Worm (Caenorhabditis elegans): ENCODE results near the gene hrg-7.

The hrg-7 gene

DNA sequence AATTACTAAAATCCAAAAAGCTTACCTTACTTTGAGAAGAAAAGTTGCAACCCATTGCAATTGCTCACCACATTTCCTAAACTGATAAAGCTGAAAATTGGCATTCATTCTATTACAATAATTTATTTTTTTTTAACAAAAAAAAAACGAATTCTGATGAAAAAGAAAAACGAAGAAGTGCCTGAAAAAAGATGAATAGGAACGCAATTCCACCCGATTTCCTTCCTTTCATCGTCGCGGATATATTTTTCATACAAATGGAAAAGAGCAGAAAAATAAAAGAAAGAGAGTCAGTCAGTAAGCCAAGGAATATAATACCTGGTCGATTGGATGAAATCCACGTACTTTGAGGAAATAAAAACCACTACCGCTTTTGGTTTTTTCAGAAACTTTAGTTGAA lies 13.0 kb downstream of the hrg-7 start, which contains the start of gene gpa-13:
TSS of gene gpa-13 (minus strand) at position 101 of the 400 bp plus-strand sequence.
- TF ChIP-seq lin-11 (tag; optimal IDR thresholded peaks at IDR 0.05) (no peak), sma-3 (GFP tag; optimal IDR thresholded peaks at IDR 0.05) (no peak), ceh-82 (tag; optimal IDR thresholded peaks at IDR 0.05) (no peak), C34F6.9 (tag; optimal IDR thresholded peaks at IDR 0.05) (no peak), nhr-25 (tag; optimal IDR thresholded peaks at IDR 0.05) (no peak), ZK546.5 (tag; optimal IDR thresholded peaks at IDR 0.05) (no peak), nhr-129 (tag; optimal IDR thresholded peaks at IDR 0.05) (no peak), sem-4 (tag; optimal IDR thresholded peaks at IDR 0.05) (no peak), crh-2 (tag; optimal IDR thresholded peaks at IDR 0.05) (no peak), skn-1 (tag; optimal IDR thresholded peaks at IDR 0.05) (no peak), lin-39 (tag; optimal IDR thresholded peaks at IDR 0.05) (no peak), alr-1 (tag; optimal IDR thresholded peaks at IDR 0.05) (no peak), elt-1 (tag; optimal IDR thresholded peaks at IDR 0.05) (no peak), ztf-4 (tag; optimal IDR thresholded peaks at IDR 0.05) (no peak), nhr-237 (tag; optimal IDR thresholded peaks at IDR 0.05) (no peak), peb-1 (tag; optimal IDR thresholded peaks at IDR 0.05) (no peak), nhr-23 (tag; optimal IDR thresholded peaks at IDR 0.05) (no peak), ceh-16 (tag; optimal IDR thresholded peaks at IDR 0.05) (no peak), mab-5 (tag; optimal IDR thresholded peaks at IDR 0.05) (no peak), egl-27 (tag; optimal IDR thresholded peaks at IDR 0.05) (no peak)

DNA sequence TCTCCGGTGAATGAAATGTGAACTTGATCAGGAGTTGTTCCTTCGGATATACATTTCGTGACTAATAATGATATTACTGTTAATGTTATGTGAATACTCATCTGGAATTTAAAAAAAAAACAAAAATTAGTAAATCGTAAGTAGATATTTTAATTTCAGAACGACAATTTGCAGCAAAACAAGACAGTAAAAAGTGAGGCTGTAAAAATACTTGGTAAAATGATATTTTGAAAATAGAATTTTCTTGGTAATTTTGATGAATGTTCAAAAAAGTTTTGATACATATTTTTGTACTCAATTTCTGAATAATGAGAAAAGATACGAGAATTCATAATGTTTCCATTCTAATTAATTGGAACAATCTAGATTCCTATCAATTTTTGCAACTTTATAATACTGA lies 17.8 kb downstream of the hrg-7 start, which contains the start of gene papl-1:
TSS of gene papl-1 (minus strand) at position 101 of the 400 bp plus-strand sequence.
- no peak for TF ChIP-seq ztf-1 (GFP tag; conservative IDR thresholded peaks at IDR 0.05)
- TF ChIP-seq R02D3.7 (tag; optimal IDR thresholded peaks at IDR 0.05), result no peak
- TF ChIP-seq ztf-11 (tag; optimal IDR thresholded peaks at IDR 0.05), result no peak
- TF ChIP-seq unc-55 (GFP tag; optimal IDR thresholded peaks at IDR 0.05), result no peak
- no peak for TF ChIP-seq nhr-25 (tag; optimal IDR thresholded peaks at IDR 0.05)
- no peak for TF ChIP-seq zag-1 (tag; optimal IDR thresholded peaks at IDR 0.05)
- no peak for TF ChIP-seq nhr-10 (tag; optimal IDR thresholded peaks at IDR 0.05)
- TF ChIP-seq C34F6.9 (tag; optimal IDR thresholded peaks at IDR 0.05), result no peak
- no peak for TF ChIP-seq nhr-6 (tag; optimal IDR thresholded peaks at IDR 0.05)
- no peak for TF ChIP-seq sma-3 (GFP tag; optimal IDR thresholded peaks at IDR 0.05)
- no peak for TF ChIP-seq lin-13 (GFP tag; optimal IDR thresholded peaks at IDR 0.05)
- no peak for TF ChIP-seq ceh-16 (tag; optimal IDR thresholded peaks at IDR 0.05)
- TF ChIP-seq mbf-1 (tag; optimal IDR thresholded peaks at IDR 0.05), result no peak
- TF ChIP-seq unc-39 (tag; optimal IDR thresholded peaks at IDR 0.05), result no peak
- no peak for TF ChIP-seq lsy-2 (tag; optimal IDR thresholded peaks at IDR 0.05)
- no peak for TF ChIP-seq ztf-4 (tag; optimal IDR thresholded peaks at IDR 0.05)
- no peak for TF ChIP-seq lin-11 (tag; optimal IDR thresholded peaks at IDR 0.05)
- TF ChIP-seq peb-1 (tag; optimal IDR thresholded peaks at IDR 0.05), result no peak
- no peak for TF ChIP-seq skn-1 (tag; optimal IDR thresholded peaks at IDR 0.05)
- no peak for TF ChIP-seq alr-1 (tag; optimal IDR thresholded peaks at IDR 0.05)

- TF ChIP-seq snpc-4 (tag; optimal IDR thresholded peaks at IDR 0.05), result no peak
- TF ChIP-seq elt-1 (tag; optimal IDR thresholded peaks at IDR 0.05), result no peak
- TF ChIP-seq nhr-10 (tag; optimal IDR thresholded peaks at IDR 0.05), result no peak
- no peak for TF ChIP-seq nhr-23 (tag; optimal IDR thresholded peaks at IDR 0.05)
- no peak for TF ChIP-seq egl-27 (tag; optimal IDR thresholded peaks at IDR 0.05)
- TF ChIP-seq nhr-25 (tag; optimal IDR thresholded peaks at IDR 0.05), result no peak
Observed at ce11 chrV:12760913-12761312, 19.1 kb downstream of the hrg-7 start, which contains the start of gene F18E2.15. F18E2.15 (minus strand) TSS chrV:12761013.

DNA sequence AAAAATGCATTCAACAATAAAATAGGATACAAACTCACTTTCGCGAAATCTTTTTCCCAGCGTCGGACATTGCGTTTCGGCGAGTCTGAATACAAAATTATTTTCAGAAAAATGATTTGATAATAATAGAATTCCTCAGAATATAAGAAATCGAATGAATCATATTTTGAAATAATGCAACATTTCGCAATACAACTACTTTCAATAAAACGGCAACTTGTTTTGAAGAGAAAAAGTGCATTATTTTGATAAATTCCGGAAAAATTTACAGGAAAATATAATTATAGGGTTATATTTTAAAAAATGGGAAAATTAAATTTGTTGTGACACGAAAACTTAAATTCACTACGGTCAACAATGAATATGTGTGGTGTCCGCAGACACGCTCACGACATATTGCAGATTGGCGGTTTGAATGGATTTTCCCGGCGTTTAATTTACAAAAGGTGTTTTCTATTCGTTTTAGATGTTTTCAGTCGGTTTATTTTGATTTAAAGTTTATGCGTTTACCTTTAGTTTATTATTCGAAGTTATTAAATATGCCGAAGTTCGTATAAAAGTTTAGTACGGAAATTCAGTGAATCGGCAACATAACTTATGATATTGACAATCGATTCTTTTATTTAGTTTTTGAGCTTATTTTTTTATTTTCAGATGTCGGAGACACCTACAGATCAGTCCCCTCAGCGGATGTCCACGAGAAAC lies 21.6 kb downstream of the hrg-7 start, which contains the start of the genes abcf-1 and scc-3:
TSS of gene abcf-1 (minus strand) at position 85 of the 705 bp plus-strand sequence.
TSS of gene scc-3 (plus strand) at position 655 of the 705 bp plus-strand sequence.
- TF ChIP-seq nhr-129 (tag; optimal IDR thresholded peaks at IDR 0.05), result peak; percentile 76
- peak; percentile 35 for TF ChIP-seq crh-2 (tag; optimal IDR thresholded peaks at IDR 0.05)
- peak; percentile 56 to 97 for TF ChIP-seq lsy-2 (tag; optimal IDR thresholded peaks at IDR 0.05)
- peak; percentile 61 for TF ChIP-seq C34F6.9 (tag; optimal IDR thresholded peaks at IDR 0.05)
- no peak for TF ChIP-seq Y55F3AM.14 (GFP tag; optimal IDR thresholded peaks at IDR 0.05)

DNA sequence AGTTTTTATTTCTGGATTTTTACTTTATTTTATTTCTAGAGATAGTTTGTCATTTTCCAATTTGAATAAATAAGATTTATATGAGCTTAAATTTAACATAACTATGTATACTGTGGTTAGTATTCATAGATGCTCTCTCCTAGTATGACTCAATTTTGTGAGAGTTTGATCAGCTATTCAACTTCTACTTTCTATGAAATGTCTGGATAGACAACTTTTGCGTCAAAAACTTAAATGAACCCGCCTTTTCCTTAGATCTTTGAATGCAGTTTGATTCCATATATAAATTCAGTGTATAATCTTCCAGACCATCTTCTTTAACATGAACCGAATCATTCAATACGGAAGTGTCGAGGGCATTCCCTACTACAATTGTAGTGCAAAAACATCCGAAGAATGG lies 27.1 kb downstream of the hrg-7 start, which contains the start of gene srt-43:
TSS of gene srt-43 (plus strand) at position 301 of the 400 bp plus-strand sequence.
- TF ChIP-seq R02D3.7 (tag; optimal IDR thresholded peaks at IDR 0.05), result no peak
- TF ChIP-seq gmeb-1 (tag; optimal IDR thresholded peaks at IDR 0.05), result no peak
- TF ChIP-seq nhr-23 (tag; optimal IDR thresholded peaks at IDR 0.05), result no peak
- no peak for TF ChIP-seq sma-9 (GFP tag; optimal IDR thresholded peaks at IDR 0.05)
- no peak for TF ChIP-seq sma-9 (tag; optimal IDR thresholded peaks at IDR 0.05)
- TF ChIP-seq Y55F3AM.14 (GFP tag; optimal IDR thresholded peaks at IDR 0.05), result no peak
- TF ChIP-seq elt-3 (tag; optimal IDR thresholded peaks at IDR 0.05), result no peak
- no peak for TF ChIP-seq ceh-16 (tag; optimal IDR thresholded peaks at IDR 0.05)
